Worm (Caenorhabditis elegans) whole organism, L4/young adult: ENCODE data around the gene T04F3.1.

Experiments
- W03F9.2 ChIP-seq: fragments of 150-350 bp; optimal IDR thresholded peaks from 2 replicates; lab custom pipeline; 2014; ENCODE audit warnings: missing biosample characterization, missing genetic modification characterization
- dao-5 ChIP-seq: sonication (generic microtip); optimal IDR thresholded peaks from 2 replicates; lab custom pipeline; 2016; ENCODE audit warnings: missing genotype, missing genetic modification characterization, moderate library complexity, missing compliant biosample characterization
- him-1 ChIP-seq: sonication (generic microtip); optimal IDR thresholded peaks from 2 replicates; lab custom pipeline; 2016; ENCODE audit warnings: missing genotype, missing genetic modification reagents, missing genetic modification characterization, missing compliant biosample characterization

Gene T04F3.1

ce11 chrV:11770053-11770517, 30.2 kb downstream of the T04F3.1 start, which contains the start of gene F55A11.4:
Gene F55A11.4 (plus strand): TSS chrV:11770467.
- no peak for TF ChIP-seq him-1 (tag; lab: Kevin White, UChicago)
- no peak for TF ChIP-seq dao-5 (tag; lab: Kevin White, UChicago)
- TF ChIP-seq W03F9.2 = no peak

ce11 chrV:11773420-11773819, 33.6 kb downstream of the T04F3.1 start, which contains the start of gene bus-18:
Gene bus-18 (plus strand): TSS chrV:11773720.
- no peak for TF ChIP-seq dao-5 (tag; lab: Kevin White, UChicago)
- TF ChIP-seq W03F9.2 = no peak
- no peak for TF ChIP-seq him-1 (tag; lab: Kevin White, UChicago)

ce11 chrV:11773934-11774333, 34.1 kb downstream of the T04F3.1 start:
- TF ChIP-seq W03F9.2 = no peak
- no peak for TF ChIP-seq him-1 (tag; lab: Kevin White, UChicago)
- TF ChIP-seq dao-5 (tag; lab: Kevin White, UChicago) = no peak

ce11 chrV:11776538-11776937, 36.7 kb downstream of the T04F3.1 start, which contains the start of gene F55A11.6:
Gene F55A11.6 (plus strand): TSS chrV:11776838.
- TF ChIP-seq him-1 (tag; lab: Kevin White, UChicago) = no peak
- no peak for TF ChIP-seq dao-5 (tag; lab: Kevin White, UChicago)
- TF ChIP-seq W03F9.2 = no peak

ce11 chrV:11777846-11778245, 38.0 kb downstream of the T04F3.1 start:
- no peak for TF ChIP-seq dao-5 (tag; lab: Kevin White, UChicago)
- TF ChIP-seq him-1 (tag; lab: Kevin White, UChicago) = no peak
- TF ChIP-seq W03F9.2 = no peak

ce11 chrV:11779310-11779709, 39.4 kb downstream of the T04F3.1 start:
- TF ChIP-seq W03F9.2 = no peak
- no peak for TF ChIP-seq him-1 (tag; lab: Kevin White, UChicago)
- TF ChIP-seq dao-5 (tag; lab: Kevin White, UChicago) = no peak

- TF ChIP-seq him-1 (tag; lab: Kevin White, UChicago) (no peak), dao-5 (tag; lab: Kevin White, UChicago) (no peak), W03F9.2 (no peak)
Measured at ce11 chrV:11779810-11780209, 39.9 kb downstream of the T04F3.1 start.

ce11 chrV:11782809-11783440, 43.1 kb downstream of the T04F3.1 start, which contains the start of gene F55A11.11:
Gene F55A11.11 (plus strand): TSS chrV:11783149.
- TF ChIP-seq W03F9.2 = peak; percentile 78
- peak; percentile 72 for TF ChIP-seq him-1 (tag; lab: Kevin White, UChicago)
- peak; percentile 82 for TF ChIP-seq dao-5 (tag; lab: Kevin White, UChicago)

- no peak for TF ChIP-seq him-1 (tag; lab: Kevin White, UChicago)
- TF ChIP-seq dao-5 (tag; lab: Kevin White, UChicago) = no peak
- TF ChIP-seq W03F9.2 = no peak
Measured at ce11 chrV:11787258-11787657, 47.4 kb downstream of the T04F3.1 start, which contains the start of gene F55A11.7. Gene F55A11.7 (minus strand): TSS chrV:11787443.

- TF ChIP-seq dao-5 (tag; lab: Kevin White, UChicago) (no peak), W03F9.2 (peak; percentile 31)
Measured at ce11 chrV:11787742-11788238, 47.9 kb downstream of the T04F3.1 start, which contains the start of gene F55A11.8. Gene F55A11.8 (plus strand): TSS chrV:11788188.

- TF ChIP-seq W03F9.2 = no peak
- TF ChIP-seq him-1 (tag; lab: Kevin White, UChicago) = no peak
- no peak for TF ChIP-seq dao-5 (tag; lab: Kevin White, UChicago)
Measured at ce11 chrV:11789474-11789873, 49.6 kb downstream of the T04F3.1 start, which contains the start of gene D2023.1. Gene D2023.1 (plus strand): TSS chrV:11789550.

ce11 chrV:11794172-11794571, 54.3 kb downstream of the T04F3.1 start:
- TF ChIP-seq dao-5 (tag; lab: Kevin White, UChicago) (no peak), W03F9.2 (no peak), him-1 (tag; lab: Kevin White, UChicago) (no peak)

ce11 chrV:11795352-11795751, 55.5 kb downstream of the T04F3.1 start:
- TF ChIP-seq him-1 (tag; lab: Kevin White, UChicago) = no peak
- TF ChIP-seq dao-5 (tag; lab: Kevin White, UChicago) = no peak
- TF ChIP-seq W03F9.2 = no peak

ce11 chrV:11796343-11796742, 56.5 kb downstream of the T04F3.1 start:
- TF ChIP-seq him-1 (tag; lab: Kevin White, UChicago) (no peak), dao-5 (tag; lab: Kevin White, UChicago) (no peak), W03F9.2 (no peak)
